Fruit fly (Drosophila melanogaster) whole organism, adult: ENCODE data around the gene Cmpk.
A peak's percentile ranks its signal among the peaks of the same experiment; 100 is the strongest.

Experiments used
- CG11617 ChIP-seq: fragments of 200-800 bp; sonication (Bioruptor generic); optimal IDR thresholded peaks from 2 replicates; lab custom pipeline; 2017; ENCODE audit warnings: mild to moderate bottlenecking, missing biosample characterization, missing genetic modification reagents, missing genetic modification characterization
- CG12768 ChIP-seq: fragments of 200-800 bp; sonication (Bioruptor generic); optimal IDR thresholded peaks from 2 replicates; lab custom pipeline; 2017; ENCODE audit warnings: missing biosample characterization, missing genetic modification characterization, mild to moderate bottlenecking, moderate library complexity, missing genetic modification reagents
- CG14711 ChIP-seq: fragments of 200-800 bp; sonication (Bioruptor generic); optimal IDR thresholded peaks from 2 replicates; lab custom pipeline; 2018; ENCODE audit warnings: missing biosample characterization, mild to moderate bottlenecking, missing genetic modification characterization, moderate library complexity
- CG1620 ChIP-seq: fragments of 200-800 bp; sonication (Bioruptor generic); optimal IDR thresholded peaks from 2 replicates; lab custom pipeline; 2016; ENCODE audit warnings: missing biosample characterization, missing genetic modification characterization
- CG33017 ChIP-seq: fragments of 200-800 bp; sonication (Bioruptor generic); optimal IDR thresholded peaks from 2 replicates; lab custom pipeline; 2018; ENCODE audit warnings: missing biosample characterization, mild to moderate bottlenecking, missing genetic modification characterization, moderate library complexity
- CG5204 ChIP-seq: fragments of 200-800 bp; sonication (Bioruptor generic); optimal IDR thresholded peaks from 2 replicates; lab custom pipeline; 2016; ENCODE audit warnings: missing biosample characterization, missing genetic modification characterization
- CG7045 ChIP-seq: fragments of 200-800 bp; sonication (Bioruptor generic); optimal IDR thresholded peaks from 2 replicates; lab custom pipeline; 2017; ENCODE audit warnings: missing biosample characterization, mild to moderate bottlenecking, missing genetic modification characterization
- CG7101 ChIP-seq: fragments of 200-800 bp; sonication (Bioruptor generic); optimal IDR thresholded peaks from 2 replicates; lab custom pipeline; 2018; ENCODE audit warnings: missing biosample characterization, mild to moderate bottlenecking, missing genetic modification characterization, moderate library complexity
- Clk ChIP-seq: fragments of 200-800 bp; sonication (Bioruptor generic); optimal IDR thresholded peaks from 2 replicates; lab custom pipeline; 2017; ENCODE audit warnings: missing biosample characterization, missing genetic modification characterization
- Crg-1 ChIP-seq: fragments of 200-800 bp; sonication (Bioruptor generic); optimal IDR thresholded peaks from 2 replicates; lab custom pipeline; 2016; ENCODE audit warnings: missing biosample characterization, missing genetic modification characterization
- Hr96 ChIP-seq: fragments of 200-800 bp; sonication (Bioruptor generic); optimal IDR thresholded peaks from 2 replicates; lab custom pipeline; 2016; ENCODE audit warnings: missing biosample characterization, missing genetic modification characterization
- Mnt ChIP-seq: fragments of 200-800 bp; sonication (Bioruptor generic); optimal IDR thresholded peaks from 2 replicates; lab custom pipeline; 2016; ENCODE audit warnings: missing biosample characterization, mild to moderate bottlenecking, missing genetic modification characterization
- bab1 ChIP-seq: fragments of 200-800 bp; sonication (Bioruptor generic); optimal IDR thresholded peaks from 3 replicates; lab custom pipeline; 2019; ENCODE audit warnings: missing biosample characterization, mild to moderate bottlenecking, missing genetic modification characterization, moderate library complexity
- cic ChIP-seq: fragments of 200-800 bp; sonication (Bioruptor generic); optimal IDR thresholded peaks from 2 replicates; lab custom pipeline; 2017; ENCODE audit warnings: missing biosample characterization, mild to moderate bottlenecking, missing genetic modification characterization, moderate library complexity
- cnc ChIP-seq, 2 experiments: fragments of >200 bp; optimal IDR thresholded peaks; 2 replicates each; lab custom pipeline; 2017
- kay ChIP-seq: fragments of 200-800 bp; sonication (Bioruptor generic); peaks from one replicate; lab custom pipeline; 2016; ENCODE audit warnings: missing biosample characterization, missing genetic modification characterization, borderline replicate concordance
- ovo ChIP-seq: fragments of 200-800 bp; sonication (Bioruptor generic); optimal IDR thresholded peaks from 2 replicates; lab custom pipeline; 2016; ENCODE audit warnings: missing biosample characterization, missing genetic modification characterization
- pad ChIP-seq: fragments of 200-800 bp; sonication (Bioruptor generic); optimal IDR thresholded peaks from 3 replicates; lab custom pipeline; 2017; ENCODE audit warnings: missing biosample characterization, missing genetic modification characterization, mild to moderate bottlenecking, moderate library complexity, missing genetic modification reagents
- tj ChIP-seq: fragments of 200-800 bp; sonication (Bioruptor generic); optimal IDR thresholded peaks from 3 replicates; lab custom pipeline; 2017; ENCODE audit warnings: missing biosample characterization, mild to moderate bottlenecking, missing genetic modification characterization, moderate library complexity
- toe ChIP-seq: fragments of 200-800 bp; sonication (Bioruptor generic); optimal IDR thresholded peaks from 2 replicates; lab custom pipeline; 2016; ENCODE audit warnings: missing biosample characterization, missing genetic modification characterization

The Cmpk gene

dm6 chr3R:26036153-26037144, 18.8 kb downstream of the Cmpk start:
- TF ChIP-seq Hr96 (GFP tag; lab: Kevin White, UChicago) (no peak), bab1 (GFP tag; lab: Kevin White, UChicago) (no peak), CG7101 (tag; lab: Kevin White, UChicago) (peak; percentile 34)

dm6 chr3R:26035369-26035656, 19.9 kb downstream of the Cmpk start:
- no peak for TF ChIP-seq tj

dm6 chr3R:26034643-26035368, 20.4 kb downstream of the Cmpk start:
- TF ChIP-seq tj = peak; percentile 42
- TF ChIP-seq CG12768 (GFP tag; lab: Kevin White, UChicago) = no peak
- TF ChIP-seq CG11617 (GFP tag; lab: Kevin White, UChicago) = no peak
- TF ChIP-seq Mnt = no peak
- no peak for TF ChIP-seq cic (GFP tag; lab: Kevin White, UChicago)

- TF ChIP-seq CG5204 (GFP tag; lab: Kevin White, UChicago) = no peak
- TF ChIP-seq CG7101 (tag; lab: Kevin White, UChicago) = no peak
- TF ChIP-seq kay = no peak
- TF ChIP-seq ovo (GFP tag; lab: Kevin White, UChicago) = no peak
- no peak for TF ChIP-seq tj
- TF ChIP-seq CG11617 (GFP tag; lab: Kevin White, UChicago) = no peak
- no peak for TF ChIP-seq Hr96 (GFP tag; lab: Kevin White, UChicago)
- no peak for TF ChIP-seq bab1 (GFP tag; lab: Kevin White, UChicago)
- no peak for TF ChIP-seq CG1620
- no peak for TF ChIP-seq Mnt
- no peak for TF ChIP-seq CG14711
- TF ChIP-seq cic (GFP tag; lab: Kevin White, UChicago) = no peak
- no peak for TF ChIP-seq pad
- TF ChIP-seq toe = no peak
- TF ChIP-seq CG12768 (GFP tag; lab: Kevin White, UChicago) = no peak
- no peak for TF ChIP-seq CG33017 (tag; lab: Kevin White, UChicago)
- TF ChIP-seq Crg-1 (GFP tag; lab: Kevin White, UChicago) = no peak
- TF ChIP-seq CG7045 (GFP tag; lab: Kevin White, UChicago) = no peak
Measured at dm6 chr3R:26032611-26033001, 22.6 kb downstream of the Cmpk start.

dm6 chr3R:26031968-26032610, 23.1 kb downstream of the Cmpk start:
- TF ChIP-seq tj = no peak
- TF ChIP-seq CG14711 = no peak

- TF ChIP-seq toe (no peak), cnc (optimal IDR thresholded peaks at IDR 0.05; lab: Kevin White, UChicago) (no peak), Clk (no peak), CG14711 (no peak), tj (no peak), CG12768 (GFP tag; lab: Kevin White, UChicago) (no peak), CG7045 (GFP tag; lab: Kevin White, UChicago) (no peak), ovo (GFP tag; lab: Kevin White, UChicago) (no peak), CG5204 (GFP tag; lab: Kevin White, UChicago) (no peak), Crg-1 (GFP tag; lab: Kevin White, UChicago) (no peak), CG33017 (tag; lab: Kevin White, UChicago) (no peak), kay (no peak), pad (no peak), Mnt (no peak), CG11617 (GFP tag; lab: Kevin White, UChicago) (no peak)
Measured at dm6 chr3R:26030562-26030961, 24.7 kb downstream of the Cmpk start.

- TF ChIP-seq CG7101 (tag; lab: Kevin White, UChicago) (no peak), bab1 (GFP tag; lab: Kevin White, UChicago) (no peak), tj (no peak), Mnt (no peak), ovo (GFP tag; lab: Kevin White, UChicago) (no peak)
Measured at dm6 chr3R:26027903-26028302, 27.3 kb downstream of the Cmpk start.
